Fruit fly (Drosophila melanogaster) whole organism, embryonic: ENCODE data around the gene Yif1.

Experiments
- CG10959 ChIP-seq: fragments of 200-800 bp; sonication (Bioruptor generic); IDR thresholded peaks from 2 replicates; pipeline ENCODE4 v1.3.6; 2022; ENCODE audit warnings: missing biosample characterization, missing genetic modification characterization
- CG11085 ChIP-seq: fragments of 200-800 bp; sonication (Bioruptor generic); IDR thresholded peaks from 2 replicates; pipeline ENCODE4 v1.3.6; 2022; ENCODE audit warnings: missing biosample characterization, missing genetic modification characterization
- CG11695 ChIP-seq: fragments of 200-800 bp; sonication (Bioruptor generic); IDR thresholded peaks from 3 replicates; pipeline ENCODE4 v1.3.6; 2022; ENCODE audit warnings: missing biosample characterization, missing genetic modification characterization
- CG12104 ChIP-seq: fragments of 200-800 bp; sonication (Bioruptor generic); optimal IDR thresholded peaks from 3 replicates; lab custom pipeline; 2016; ENCODE audit warnings: missing biosample characterization, missing genetic modification characterization
- CG12744 ChIP-seq: fragments of 200-800 bp; sonication (Bioruptor generic); optimal IDR thresholded peaks from 2 replicates; lab custom pipeline; 2016; ENCODE audit warnings: missing biosample characterization, missing genetic modification characterization
- CG14014 ChIP-seq: fragments of 200-800 bp; sonication (Bioruptor generic); IDR thresholded peaks from 2 replicates; pipeline ENCODE4 v1.3.6; 2022; ENCODE audit warnings: missing biosample characterization, missing genetic modification characterization
- CG16779 ChIP-seq: fragments of 200-800 bp; sonication (Bioruptor generic); IDR thresholded peaks from 2 replicates; pipeline ENCODE4 v1.3.6; 2022; ENCODE audit warnings: missing biosample characterization, missing genetic modification characterization
- CG17328 ChIP-seq: fragments of 200-800 bp; sonication (Bioruptor generic); IDR thresholded peaks from 2 replicates; pipeline ENCODE4 v1.3.6; 2022; ENCODE audit warnings: missing biosample characterization, missing genetic modification characterization
- CG17359 ChIP-seq: fragments of 200-800 bp; sonication (Bioruptor generic); optimal IDR thresholded peaks from 3 replicates; lab custom pipeline; 2018; ENCODE audit warnings: missing biosample characterization, mild to moderate bottlenecking, missing genetic modification characterization, moderate library complexity
- CG17361 ChIP-seq: fragments of 200-800 bp; sonication (Bioruptor generic); IDR thresholded peaks from 3 replicates; pipeline ENCODE4 v1.3.6; 2022; ENCODE audit warnings: missing biosample characterization, missing genetic modification characterization
- CG17385 ChIP-seq: fragments of 200-800 bp; sonication (Bioruptor generic); optimal IDR thresholded peaks from 3 replicates; lab custom pipeline; 2018; ENCODE audit warnings: missing biosample characterization, mild to moderate bottlenecking, missing genetic modification characterization
- CG17829 ChIP-seq: fragments of 200-800 bp; optimal IDR thresholded peaks from 2 replicates; lab custom pipeline; 2019; ENCODE audit warnings: missing biosample characterization, mild to moderate bottlenecking, missing genetic modification characterization, moderate library complexity
- CG17912 ChIP-seq: fragments of 200-800 bp; sonication (Bioruptor generic); optimal IDR thresholded peaks from 2 replicates; lab custom pipeline; 2018; ENCODE audit warnings: missing biosample characterization, mild to moderate bottlenecking, missing genetic modification characterization
- CG1832 ChIP-seq: fragments of 200-800 bp; sonication (Bioruptor generic); optimal IDR thresholded peaks from 2 replicates; lab custom pipeline; 2017; ENCODE audit warnings: missing biosample characterization, mild to moderate bottlenecking, missing genetic modification characterization, inconsistent platforms
- CG2120 ChIP-seq: fragments of 200-800 bp; sonication (Bioruptor generic); optimal IDR thresholded peaks from 3 replicates; lab custom pipeline; 2016; ENCODE audit warnings: missing biosample characterization, missing genetic modification characterization
- CG2712 ChIP-seq: fragments of 200-800 bp; optimal IDR thresholded peaks from 3 replicates; lab custom pipeline; 2019; ENCODE audit warnings: missing biosample characterization, mild to moderate bottlenecking, missing genetic modification characterization, moderate library complexity
- CG2889 ChIP-seq: fragments of 200-800 bp; sonication (Bioruptor generic); IDR thresholded peaks from 3 replicates; pipeline ENCODE4 v1.3.6; 2022; ENCODE audit warnings: missing biosample characterization, missing genetic modification characterization
- CG4360 ChIP-seq: fragments of 200-800 bp; sonication (Bioruptor generic); IDR thresholded peaks from 2 replicates; pipeline ENCODE4 v1.3.6; 2022; ENCODE audit warnings: missing biosample characterization, missing genetic modification characterization
- CG6272 ChIP-seq: fragments of 200-800 bp; sonication (Bioruptor generic); IDR thresholded peaks from 2 replicates; pipeline ENCODE4 v1.3.6; 2022; ENCODE audit warnings: missing biosample characterization, missing genetic modification characterization
- CHES-1-like ChIP-seq: fragments of 200-800 bp; sonication (Bioruptor generic); optimal IDR thresholded peaks from 2 replicates; lab custom pipeline; 2016; ENCODE audit warnings: missing biosample characterization, missing genetic modification characterization
- Dbx ChIP-seq: fragments of 200-800 bp; sonication (Bioruptor generic); IDR thresholded peaks from 3 replicates; pipeline ENCODE4 v1.3.6; 2022; ENCODE audit warnings: missing biosample characterization, missing genetic modification characterization
- Dll ChIP-seq: fragments of 200-800 bp; sonication (Bioruptor generic); IDR thresholded peaks from 4 replicates; pipeline ENCODE4 v1.3.6; 2022; ENCODE audit warnings: missing biosample characterization, missing genetic modification characterization; ENCODE audit not compliant: partially characterized antibody
- Ets65A ChIP-seq: fragments of 200-800 bp; sonication (Bioruptor generic); peaks from one replicate; lab custom pipeline; 2016; ENCODE audit warnings: missing biosample characterization, missing genetic modification characterization
- HLH4C ChIP-seq: fragments of 200-800 bp; sonication (Bioruptor generic); IDR thresholded peaks from 3 replicates; pipeline ENCODE4 v1.3.6; 2022; ENCODE audit warnings: missing biosample characterization, missing genetic modification characterization; ENCODE audit not compliant: partially characterized antibody
- Lhr ChIP-seq: fragments of 200-800 bp; sonication (Bioruptor generic); optimal IDR thresholded peaks from 3 replicates; lab custom pipeline; 2017; ENCODE audit warnings: mild to moderate bottlenecking, missing biosample characterization, missing genetic modification reagents, missing genetic modification characterization
- Neu2 ChIP-seq: fragments of 200-800 bp; sonication (Bioruptor generic); optimal IDR thresholded peaks from 3 replicates; lab custom pipeline; 2016; ENCODE audit warnings: missing biosample characterization, missing genetic modification characterization, borderline replicate concordance
- Sox102F ChIP-seq: fragments of 200-800 bp; sonication (Bioruptor generic); optimal IDR thresholded peaks from 2 replicates; lab custom pipeline; 2018; ENCODE audit warnings: missing biosample characterization, mild to moderate bottlenecking, missing genetic modification characterization, moderate library complexity
- abd-A ChIP-seq: fragments of 200-800 bp; sonication (Bioruptor generic); optimal IDR thresholded peaks from 3 replicates; lab custom pipeline; 2019; ENCODE audit warnings: missing biosample characterization, mild to moderate bottlenecking, missing genetic modification characterization, moderate library complexity
- aop ChIP-seq: fragments of 200-800 bp; sonication (Bioruptor generic); IDR thresholded peaks from 2 replicates; pipeline ENCODE4 v1.3.6; 2022; ENCODE audit warnings: missing biosample characterization, missing genetic modification characterization
- ato ChIP-seq: fragments of 200-800 bp; sonication (Bioruptor generic); IDR thresholded peaks from 2 replicates; pipeline ENCODE4 v1.3.6; 2022; ENCODE audit warnings: missing biosample characterization, missing genetic modification characterization; ENCODE audit not compliant: partially characterized antibody
- bcd ChIP-seq: fragments of 200-800 bp; sonication (Bioruptor generic); optimal IDR thresholded peaks from 2 replicates; lab custom pipeline; 2017; ENCODE audit warnings: missing biosample characterization, mild to moderate bottlenecking, missing genetic modification characterization
- chm ChIP-seq: fragments of 200-800 bp; sonication (Bioruptor generic); IDR thresholded peaks from 2 replicates; pipeline ENCODE4 v1.3.6; 2022; ENCODE audit warnings: missing biosample characterization, missing genetic modification characterization
- da ChIP-seq: fragments of 200-800 bp; sonication (Bioruptor generic); optimal IDR thresholded peaks from 2 replicates; lab custom pipeline; 2016; ENCODE audit warnings: missing biosample characterization, missing genetic modification characterization
- dan ChIP-seq: fragments of 200-800 bp; sonication (Bioruptor generic); IDR thresholded peaks from 2 replicates; pipeline ENCODE4 v1.3.6; 2022; ENCODE audit warnings: missing biosample characterization, missing genetic modification characterization
- dati ChIP-seq: fragments of 200-800 bp; sonication (Bioruptor generic); IDR thresholded peaks from 2 replicates; pipeline ENCODE4 v1.3.6; 2022; ENCODE audit warnings: missing biosample characterization, missing genetic modification characterization
- dmrt99B ChIP-seq: fragments of 200-800 bp; sonication (Bioruptor generic); optimal IDR thresholded peaks from 2 replicates; lab custom pipeline; 2018; ENCODE audit warnings: missing biosample characterization, mild to moderate bottlenecking, missing genetic modification characterization, moderate library complexity
- eyg ChIP-seq: fragments of 200-800 bp; sonication (Bioruptor generic); optimal IDR thresholded peaks from 3 replicates; lab custom pipeline; 2016; ENCODE audit warnings: missing biosample characterization, missing genetic modification characterization
- fu2 ChIP-seq: fragments of 200-800 bp; sonication (Bioruptor generic); optimal IDR thresholded peaks from 2 replicates; lab custom pipeline; 2016; ENCODE audit warnings: missing biosample characterization, missing genetic modification characterization
- grn ChIP-seq: fragments of 200-800 bp; sonication (Bioruptor generic); optimal IDR thresholded peaks from 3 replicates; lab custom pipeline; 2017; ENCODE audit warnings: missing biosample characterization, missing genetic modification characterization
- ind ChIP-seq: fragments of 200-800 bp; sonication (Bioruptor generic); optimal IDR thresholded peaks from 3 replicates; lab custom pipeline; 2016; ENCODE audit warnings: missing biosample characterization, missing genetic modification characterization
- lola ChIP-seq, 3 experiments: fragments of >200 bp in 2 of 3; fragments of 200-800 bp in 1 of 3; sonication (Bioruptor generic) in 1 of 3; optimal IDR thresholded peaks; 2 replicates each; lab custom pipeline; 2017 to 2019; ENCODE audit warnings: missing biosample characterization in 3 of 3, missing genetic modification characterization in 3 of 3, mild to moderate bottlenecking in 1 of 3, moderate library complexity in 1 of 3
- luna ChIP-seq: fragments of 200-800 bp; sonication (Bioruptor generic); optimal IDR thresholded peaks from 2 replicates; lab custom pipeline; 2016; ENCODE audit warnings: missing biosample characterization, missing genetic modification characterization
- maf-S ChIP-seq: fragments of 200-800 bp; sonication (Bioruptor generic); optimal IDR thresholded peaks from 2 replicates; lab custom pipeline; 2016; ENCODE audit warnings: missing biosample characterization, missing genetic modification characterization
- prd ChIP-seq, 3 experiments: fragments of >200 bp in 2 of 3; fragments of 200-800 bp in 1 of 3; sonication (Bioruptor generic) in 1 of 3; optimal IDR thresholded peaks in 2 of 3; IDR thresholded peaks in 1 of 3; 2 replicates in 2 of 3; 3 replicates in 1 of 3; pipeline versions ENCODE4 v1.3.6 to Lab custom; 2017 to 2022; ENCODE audit warnings: missing biosample characterization in 1 of 3, missing genetic modification characterization in 1 of 3
- pzg ChIP-seq: fragments of 200-800 bp; sonication (Bioruptor generic); optimal IDR thresholded peaks from 3 replicates; lab custom pipeline; 2018; ENCODE audit warnings: missing biosample characterization, mild to moderate bottlenecking, missing genetic modification characterization, moderate library complexity
- repo ChIP-seq: fragments of 200-800 bp; sonication (Bioruptor generic); optimal IDR thresholded peaks from 2 replicates; lab custom pipeline; 2016; ENCODE audit warnings: missing biosample characterization, missing genetic modification characterization
- sd ChIP-seq: fragments of 200-800 bp; sonication (Bioruptor generic); optimal IDR thresholded peaks from 3 replicates; lab custom pipeline; 2018; ENCODE audit warnings: missing biosample characterization, mild to moderate bottlenecking, missing genetic modification characterization, moderate library complexity
- ssp ChIP-seq: fragments of 200-800 bp; sonication (Bioruptor generic); IDR thresholded peaks from 2 replicates; pipeline ENCODE4 v1.3.6; 2022; ENCODE audit warnings: missing biosample characterization, missing genetic modification characterization
- tap ChIP-seq: fragments of 200-800 bp; optimal IDR thresholded peaks from 3 replicates; lab custom pipeline; 2019; ENCODE audit warnings: missing biosample characterization, mild to moderate bottlenecking, missing genetic modification characterization, moderate library complexity
- tin ChIP-seq: fragments of 200-800 bp; sonication (Bioruptor generic); optimal IDR thresholded peaks from 3 replicates; lab custom pipeline; 2016; ENCODE audit warnings: missing biosample characterization, missing genetic modification characterization
- unpg ChIP-seq: fragments of 200-800 bp; sonication (Bioruptor generic); optimal IDR thresholded peaks from 3 replicates; lab custom pipeline; 2018; ENCODE audit warnings: missing biosample characterization, mild to moderate bottlenecking, missing genetic modification characterization, moderate library complexity

The Yif1 gene

dm6 chr3R:26724977-26725612 is 7.4 kb downstream of the Yif1 start, which contains the start of gene CG6420 (continued):
- TF ChIP-seq sd (tag; lab: Kevin White, UChicago): no peak
- TF ChIP-seq da (GFP tag; lab: Kevin White, UChicago): no peak
- no peak for TF ChIP-seq Neu2 (GFP tag; lab: Kevin White, UChicago)
- TF ChIP-seq maf-S (GFP tag; lab: Kevin White, UChicago): no peak
- TF ChIP-seq CG12104 (GFP tag; lab: Kevin White, UChicago): no peak
- no peak for TF ChIP-seq Ets65A
- no peak for TF ChIP-seq dati (GFP tag; lab: Robert Waterston, UW)
- peak; percentile 90 for TF ChIP-seq Dll (GFP tag; lab: Robert Waterston, UW)
- TF ChIP-seq Sox102F (GFP tag; lab: Kevin White, UChicago): no peak
- no peak for TF ChIP-seq CG1832 (GFP tag; lab: Kevin White, UChicago)
- peak; percentile 41 for TF ChIP-seq CG2712 (tag; lab: Kevin White, UChicago)
- TF ChIP-seq ato (GFP tag; lab: Robert Waterston, UW): peak; percentile 73
- TF ChIP-seq aop (GFP tag; lab: Robert Waterston, UW): no peak
- TF ChIP-seq CG2889 (GFP tag; lab: Robert Waterston, UW): no peak
- no peak for TF ChIP-seq CG17359 (tag; lab: Kevin White, UChicago)
- TF ChIP-seq CG17328 (GFP tag; lab: Robert Waterston, UW): no peak
- TF ChIP-seq CG12744 (GFP tag; lab: Kevin White, UChicago): no peak
- TF ChIP-seq CG16779 (GFP tag; lab: Robert Waterston, UW): no peak
- no peak for TF ChIP-seq CG17912 (GFP tag; lab: Kevin White, UChicago)
- no peak for TF ChIP-seq abd-A
- TF ChIP-seq fu2: no peak
- no peak for TF ChIP-seq CG17385
- no peak; the same call in 2 of the 3 replicates for TF ChIP-seq CG17361
- TF ChIP-seq Dbx (GFP tag; lab: Robert Waterston, UW): 0 out of 3 replicates have a peak, but pooled peaks have one; percentile 10
- TF ChIP-seq grn (GFP tag; lab: Kevin White, UChicago): no peak
- no peak for TF ChIP-seq CG4360 (GFP tag; lab: Robert Waterston, UW)
- no peak for TF ChIP-seq dan
- no peak for TF ChIP-seq prd (optimal IDR thresholded peaks at IDR 0.05; lab: Kevin White, UChicago)
- no peak for TF ChIP-seq prd (GFP tag; IDR thresholded peaks at IDR 0.05; lab: Robert Waterston, UW)
- TF ChIP-seq HLH4C: peak; percentile 79
- TF ChIP-seq ind (GFP tag; lab: Kevin White, UChicago): no peak
- peak; percentile 48 for TF ChIP-seq CG17829 (tag; lab: Kevin White, UChicago)
- TF ChIP-seq eyg: no peak
- no peak for TF ChIP-seq ssp (GFP tag; lab: Robert Waterston, UW)
- TF ChIP-seq CG10959 (GFP tag; lab: Robert Waterston, UW): no peak
- no peak for TF ChIP-seq dmrt99B (tag; lab: Kevin White, UChicago)
- TF ChIP-seq CHES-1-like (GFP tag; lab: Kevin White, UChicago): no peak
- no peak for TF ChIP-seq repo (GFP tag; lab: Kevin White, UChicago)
- no peak for TF ChIP-seq chm (GFP tag; lab: Robert Waterston, UW)
- TF ChIP-seq CG11695 (GFP tag; lab: Robert Waterston, UW): no peak
- TF ChIP-seq pzg (GFP tag; lab: Kevin White, UChicago): peak; percentile 68
- no peak for TF ChIP-seq tap (tag; lab: Kevin White, UChicago)
- TF ChIP-seq tin (GFP tag; lab: Kevin White, UChicago): no peak
- TF ChIP-seq luna: no peak
- TF ChIP-seq Lhr: peak; percentile 62
- no peak for TF ChIP-seq unpg (GFP tag; lab: Kevin White, UChicago)
- TF ChIP-seq bcd (GFP tag; lab: Kevin White, UChicago): no peak
- no peak for TF ChIP-seq CG6272 (GFP tag; lab: Robert Waterston, UW)
- TF ChIP-seq CG11085 (GFP tag; lab: Robert Waterston, UW): no peak
- TF ChIP-seq CG2120: no peak
- no peak for TF ChIP-seq lola (GFP tag; optimal IDR thresholded peaks at IDR 0.05; lab: Kevin White, UChicago)
- no peak for TF ChIP-seq CG14014 (GFP tag; lab: Robert Waterston, UW)
